Fruit fly (Drosophila melanogaster) whole organism, embryonic: ENCODE measurements around the gene CG32354.
A peak's percentile ranks its signal among the peaks of the same experiment; 100 is the strongest.

Experiments
- Antp ChIP-seq: fragments of 200-800 bp; sonication (Bioruptor generic); optimal IDR thresholded peaks from 3 replicates; lab custom pipeline; 2016; ENCODE audit warnings: missing biosample characterization, missing genetic modification characterization
- Atf3 ChIP-seq: fragments of 200-800 bp; sonication (Bioruptor generic); optimal IDR thresholded peaks from 3 replicates; lab custom pipeline; 2016; ENCODE audit warnings: missing biosample characterization, missing genetic modification characterization
- B-H1 ChIP-seq: fragments of 200-800 bp; sonication (Bioruptor generic); IDR thresholded peaks from 3 replicates; pipeline ENCODE4 v1.3.6; 2022; ENCODE audit warnings: missing biosample characterization, missing genetic modification characterization
- Bteb2 ChIP-seq: fragments of 200-800 bp; sonication (Bioruptor generic); optimal IDR thresholded peaks from 2 replicates; lab custom pipeline; 2016; ENCODE audit warnings: missing biosample characterization, missing genetic modification characterization
- CG10654 ChIP-seq: fragments of 200-800 bp; sonication (Bioruptor generic); optimal IDR thresholded peaks from 2 replicates; lab custom pipeline; 2016; ENCODE audit warnings: missing biosample characterization, missing genetic modification characterization
- CG11093 ChIP-seq: fragments of 200-800 bp; sonication (Bioruptor generic); IDR thresholded peaks from 3 replicates; pipeline ENCODE4 v1.3.6; 2022; ENCODE audit warnings: missing biosample characterization, missing genetic modification characterization
- CG11560 ChIP-seq: fragments of 200-800 bp; sonication (Bioruptor generic); IDR thresholded peaks from 3 replicates; pipeline ENCODE4 v1.3.6; 2022; ENCODE audit warnings: missing biosample characterization, missing genetic modification characterization
- CG15479 ChIP-seq: fragments of 200-800 bp; sonication (Bioruptor generic); optimal IDR thresholded peaks from 3 replicates; lab custom pipeline; 2019; ENCODE audit warnings: missing biosample characterization, mild to moderate bottlenecking, missing genetic modification characterization, moderate library complexity
- CG1603 ChIP-seq: fragments of 200-800 bp; sonication (Bioruptor generic); optimal IDR thresholded peaks from 2 replicates; lab custom pipeline; 2019; ENCODE audit warnings: missing biosample characterization, mild to moderate bottlenecking, missing genetic modification characterization, moderate library complexity
- CG1647 ChIP-seq: fragments of 200-800 bp; sonication (Bioruptor generic); optimal IDR thresholded peaks from 3 replicates; lab custom pipeline; 2016; ENCODE audit warnings: missing biosample characterization, missing genetic modification characterization
- CG17612 ChIP-seq: fragments of 200-800 bp; sonication (Bioruptor generic); IDR thresholded peaks from 2 replicates; pipeline ENCODE4 v1.3.6; 2022; ENCODE audit warnings: missing biosample characterization, missing genetic modification characterization
- CG18619 ChIP-seq: fragments of 200-800 bp; sonication (Bioruptor generic); optimal IDR thresholded peaks from 3 replicates; lab custom pipeline; 2017; ENCODE audit warnings: missing biosample characterization, mild to moderate bottlenecking, missing genetic modification characterization
- CG2199 ChIP-seq: fragments of 200-800 bp; sonication (Bioruptor generic); IDR thresholded peaks from 3 replicates; pipeline ENCODE4 v1.3.6; 2022; ENCODE audit warnings: missing biosample characterization, missing genetic modification characterization
- CG7372 ChIP-seq: fragments of 200-800 bp; sonication (Bioruptor generic); IDR thresholded peaks from 2 replicates; pipeline ENCODE4 v1.3.6; 2022; ENCODE audit warnings: missing biosample characterization, missing genetic modification characterization
- CG7556 ChIP-seq: fragments of 200-800 bp; sonication (Bioruptor generic); optimal IDR thresholded peaks from 2 replicates; lab custom pipeline; 2017; ENCODE audit warnings: missing biosample characterization, mild to moderate bottlenecking, missing genetic modification characterization
- CG8924 ChIP-seq: fragments of 200-800 bp; optimal IDR thresholded peaks from 3 replicates; lab custom pipeline; 2019; ENCODE audit warnings: missing biosample characterization, mild to moderate bottlenecking, missing genetic modification characterization, moderate library complexity
- CG9876 ChIP-seq: fragments of 200-800 bp; sonication (Bioruptor generic); optimal IDR thresholded peaks from 2 replicates; lab custom pipeline; 2016; ENCODE audit warnings: missing biosample characterization, missing genetic modification characterization
- Drgx ChIP-seq: fragments of 200-800 bp; sonication (Bioruptor generic); IDR thresholded peaks from 2 replicates; pipeline ENCODE4 v1.3.6; 2022; ENCODE audit warnings: missing biosample characterization, missing genetic modification characterization
- HHEX ChIP-seq: fragments of 200-800 bp; sonication (Bioruptor generic); optimal IDR thresholded peaks from 3 replicates; lab custom pipeline; 2017; ENCODE audit warnings: missing biosample characterization, mild to moderate bottlenecking, missing genetic modification characterization, missing genetic modification reagents
- Lhr ChIP-seq: fragments of 200-800 bp; sonication (Bioruptor generic); optimal IDR thresholded peaks from 3 replicates; lab custom pipeline; 2017; ENCODE audit warnings: mild to moderate bottlenecking, missing biosample characterization, missing genetic modification reagents, missing genetic modification characterization
- MBD-R2 ChIP-seq: fragments of 200-800 bp; sonication (Bioruptor generic); IDR thresholded peaks from 2 replicates; pipeline ENCODE4 v1.3.6; 2022; ENCODE audit warnings: missing biosample characterization, missing genetic modification characterization
- Myb ChIP-seq: fragments of 200-800 bp; sonication (Bioruptor generic); optimal IDR thresholded peaks from 2 replicates; lab custom pipeline; 2016; ENCODE audit warnings: missing biosample characterization, missing genetic modification characterization
- Ptx1 ChIP-seq: fragments of 200-800 bp; sonication (Bioruptor generic); IDR thresholded peaks from 2 replicates; pipeline ENCODE4 v1.3.6; 2022; ENCODE audit warnings: missing biosample characterization, missing genetic modification characterization
- Rx ChIP-seq: fragments of 200-800 bp; sonication (Bioruptor generic); IDR thresholded peaks from 2 replicates; pipeline ENCODE4 v1.3.6; 2022; ENCODE audit warnings: missing biosample characterization, missing genetic modification characterization
- amos ChIP-seq: fragments of 200-800 bp; sonication (Bioruptor generic); IDR thresholded peaks from 2 replicates; pipeline ENCODE4 v1.3.6; 2022; ENCODE audit warnings: missing biosample characterization, missing genetic modification characterization; ENCODE audit not compliant: partially characterized antibody
- ato ChIP-seq: fragments of 200-800 bp; sonication (Bioruptor generic); IDR thresholded peaks from 2 replicates; pipeline ENCODE4 v1.3.6; 2022; ENCODE audit warnings: missing biosample characterization, missing genetic modification characterization; ENCODE audit not compliant: partially characterized antibody
- bsh ChIP-seq, 2 experiments: fragments of 200-800 bp; sonication (Bioruptor generic); optimal IDR thresholded peaks; 2 replicates each; lab custom pipeline; 2017 to 2018; ENCODE audit warnings: mild to moderate bottlenecking in 2 of 2, missing biosample characterization in 2 of 2, missing genetic modification characterization in 2 of 2, moderate library complexity in 1 of 2
- btn ChIP-seq: fragments of 200-800 bp; sonication (Bioruptor generic); optimal IDR thresholded peaks from 2 replicates; lab custom pipeline; 2016; ENCODE audit warnings: missing biosample characterization, missing genetic modification characterization
- caup ChIP-seq: fragments of 200-800 bp; sonication (Bioruptor generic); optimal IDR thresholded peaks from 3 replicates; lab custom pipeline; 2017; ENCODE audit warnings: missing biosample characterization, mild to moderate bottlenecking, missing genetic modification characterization, moderate library complexity; ENCODE audit not compliant: severe bottlenecking
- corto ChIP-seq: fragments of 200-800 bp; sonication (Bioruptor generic); optimal IDR thresholded peaks from 2 replicates; lab custom pipeline; 2016; ENCODE audit warnings: missing biosample characterization, mild to moderate bottlenecking, missing genetic modification characterization, moderate library complexity
- dimm ChIP-seq: fragments of 200-800 bp; sonication (Bioruptor generic); IDR thresholded peaks from 2 replicates; pipeline ENCODE4 v1.3.6; 2022; ENCODE audit warnings: missing biosample characterization, missing genetic modification characterization
- dmrt11E ChIP-seq: fragments of 200-800 bp; sonication (Bioruptor generic); optimal IDR thresholded peaks from 3 replicates; lab custom pipeline; 2018; ENCODE audit warnings: missing biosample characterization, mild to moderate bottlenecking, missing genetic modification characterization, moderate library complexity
- ems ChIP-seq: fragments of 200-800 bp; sonication (Bioruptor generic); optimal IDR thresholded peaks from 3 replicates; lab custom pipeline; 2016; ENCODE audit warnings: missing biosample characterization, missing genetic modification characterization
- en ChIP-seq: fragments of 200-800 bp; sonication (Bioruptor generic); optimal IDR thresholded peaks from 2 replicates; lab custom pipeline; 2016; ENCODE audit warnings: missing biosample characterization, missing genetic modification characterization
- kay ChIP-seq: fragments of 200-800 bp; sonication (Bioruptor generic); optimal IDR thresholded peaks from 2 replicates; lab custom pipeline; 2016; ENCODE audit warnings: missing biosample characterization, missing genetic modification characterization
- kni ChIP-seq: fragments of 200-800 bp; sonication (Bioruptor generic); optimal IDR thresholded peaks from 3 replicates; lab custom pipeline; 2017; ENCODE audit warnings: mild to moderate bottlenecking, missing biosample characterization, missing genetic modification reagents, missing genetic modification characterization
- nerfin-2 ChIP-seq: fragments of 200-800 bp; sonication (Bioruptor generic); IDR thresholded peaks from 2 replicates; pipeline ENCODE4 v1.3.6; 2022; ENCODE audit warnings: missing biosample characterization, missing genetic modification characterization; ENCODE audit not compliant: partially characterized antibody
- otp ChIP-seq: fragments of 200-800 bp; sonication (Bioruptor generic); IDR thresholded peaks from 3 replicates; pipeline ENCODE4, ENCODE4 v1.3.6; 2022; ENCODE audit warnings: missing biosample characterization, missing genetic modification characterization
- pum ChIP-seq: fragments of 200-800 bp; sonication (Bioruptor generic); optimal IDR thresholded peaks from 2 replicates; lab custom pipeline; 2016; ENCODE audit warnings: missing biosample characterization, missing genetic modification characterization
- schlank ChIP-seq: fragments of 200-800 bp; sonication (Bioruptor generic); optimal IDR thresholded peaks from 2 replicates; lab custom pipeline; 2018; ENCODE audit warnings: missing biosample characterization, mild to moderate bottlenecking, missing genetic modification characterization
- scrt ChIP-seq: fragments of 200-800 bp; sonication (Bioruptor generic); optimal IDR thresholded peaks from 2 replicates; lab custom pipeline; 2018; ENCODE audit warnings: missing biosample characterization, mild to moderate bottlenecking, missing genetic modification characterization, moderate library complexity
- tap ChIP-seq: fragments of 200-800 bp; optimal IDR thresholded peaks from 3 replicates; lab custom pipeline; 2019; ENCODE audit warnings: missing biosample characterization, mild to moderate bottlenecking, missing genetic modification characterization, moderate library complexity
- vnd ChIP-seq: fragments of 200-800 bp; sonication (Bioruptor generic); IDR thresholded peaks from 3 replicates; pipeline ENCODE4 v1.3.6; 2022; ENCODE audit warnings: missing biosample characterization, missing genetic modification characterization; ENCODE audit not compliant: partially characterized antibody
- zen2 ChIP-seq: fragments of 200-800 bp; sonication (Bioruptor generic); IDR thresholded peaks from 3 replicates; pipeline ENCODE4 v1.3.6; 2022; ENCODE audit warnings: missing biosample characterization, missing genetic modification characterization; ENCODE audit not compliant: partially characterized antibody

CG32354 gene

DNA sequence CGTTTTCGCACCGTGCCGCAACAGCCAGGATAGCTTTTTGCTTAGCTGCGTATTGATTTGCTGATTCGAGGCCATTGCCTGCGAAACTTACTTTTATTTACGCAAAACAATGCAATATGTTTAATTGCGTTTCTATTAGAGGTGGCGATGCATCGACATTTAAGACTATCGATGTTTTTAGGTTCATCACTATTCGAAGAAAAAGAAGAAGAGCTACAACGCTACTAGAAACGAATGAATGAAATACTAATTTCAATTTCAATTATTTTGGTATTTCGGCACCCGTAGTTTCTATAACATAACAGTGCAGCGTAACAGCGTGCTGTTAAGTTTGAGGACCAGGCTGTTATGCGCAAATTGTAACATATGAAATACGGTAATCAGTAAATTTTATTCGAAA lies 16.9 kb downstream of the CG32354 start, which contains the start of the genes Tpt, mkg-p and CG13667 (continued):
- TF ChIP-seq amos (peak; percentile 91), Atf3 (no peak), Rx (GFP tag; lab: Robert Waterston, UW) (no peak), ato (GFP tag; lab: Robert Waterston, UW) (peak; percentile 42; the same call in 1 of the 2 replicates), CG1647 (GFP tag; lab: Kevin White, UChicago) (no peak), MBD-R2 (GFP tag; lab: Robert Waterston, UW) (peak; percentile 69; the same call in 1 of the 2 replicates), CG2199 (GFP tag; lab: Robert Waterston, UW) (no peak), CG18619 (no peak), CG17612 (GFP tag; lab: Robert Waterston, UW) (no peak), CG1603 (peak; percentile 97), Drgx (GFP tag; lab: Robert Waterston, UW) (no peak), Myb (GFP tag; lab: Kevin White, UChicago) (peak; percentile 33), CG7372 (no peak), CG11560 (peak; percentile 72; the same call in 1 of the 3 replicates), kni (GFP tag; lab: Kevin White, UChicago) (no peak), Bteb2 (GFP tag; lab: Kevin White, UChicago) (no peak), corto (GFP tag; lab: Kevin White, UChicago) (no peak), CG10654 (no peak), CG9876 (GFP tag; lab: Kevin White, UChicago) (no peak), Antp (GFP tag; lab: Kevin White, UChicago) (peak; percentile 7), CG11093 (GFP tag; lab: Robert Waterston, UW) (no peak), zen2 (GFP tag; lab: Robert Waterston, UW) (peak; percentile 35; the same call in 1 of the 3 replicates), nerfin-2 (GFP tag; lab: Robert Waterston, UW) (no peak; the same call in 1 of the 2 replicates), Ptx1 (GFP tag; lab: Robert Waterston, UW) (no peak), dimm (no peak), tap (tag; lab: Kevin White, UChicago) (no peak), CG7556 (GFP tag; lab: Kevin White, UChicago) (no peak), scrt (GFP tag; lab: Kevin White, UChicago) (no peak), pum (GFP tag; lab: Kevin White, UChicago) (no peak), HHEX (GFP tag; lab: Kevin White, UChicago) (no peak), dmrt11E (tag; lab: Kevin White, UChicago) (no peak), CG15479 (GFP tag; lab: Kevin White, UChicago) (no peak), ems (GFP tag; lab: Kevin White, UChicago) (no peak), B-H1 (GFP tag; lab: Robert Waterston, UW) (no peak), CG8924 (tag; lab: Kevin White, UChicago) (peak; percentile 53), vnd (GFP tag; lab: Robert Waterston, UW) (peak; percentile 72), kay (no peak), Lhr (peak; percentile 16), en (GFP tag; lab: Kevin White, UChicago) (no peak), btn (GFP tag; lab: Kevin White, UChicago) (no peak), caup (GFP tag; lab: Kevin White, UChicago) (no peak), bsh (GFP tag; optimal IDR thresholded peaks at IDR 0.05; lab: Kevin White, UChicago) (no peak), otp (no peak), schlank (tag; lab: Kevin White, UChicago) (no peak)
